Worm (Caenorhabditis elegans): ENCODE results near the gene msp-76.

The msp-76 gene

DNA sequence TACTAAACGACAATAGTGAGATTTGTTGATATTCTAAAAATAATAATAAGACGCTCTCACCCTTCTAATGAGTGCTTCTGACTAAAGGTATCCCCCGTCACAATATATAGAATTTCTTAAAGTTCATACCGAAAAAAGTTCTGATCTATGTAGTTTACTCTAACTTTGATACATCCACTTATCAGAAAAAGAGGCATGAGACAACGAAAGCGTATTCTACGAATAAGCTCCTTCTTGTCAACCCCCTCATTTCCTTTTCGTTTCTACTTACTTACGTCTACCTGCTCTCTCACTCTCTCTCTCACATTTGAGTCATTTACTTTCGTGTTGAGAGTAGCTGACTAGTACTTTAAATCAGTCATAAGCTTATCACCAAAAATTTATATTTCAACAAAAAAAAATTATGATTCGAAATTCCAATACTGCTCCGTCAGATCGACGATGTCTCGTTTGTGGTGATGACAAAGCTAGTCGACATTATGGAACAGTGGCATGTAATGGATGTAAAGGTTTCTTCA, 36.7 kb downstream of the msp-76 start:
- TF ChIP-seq aly-1 (tag; optimal IDR thresholded peaks at IDR 0.05) (no peak), hmbx-1 (tag; optimal IDR thresholded peaks at IDR 0.05) (no peak), ceh-36 (tag; optimal IDR thresholded peaks at IDR 0.05) (no peak), F13C5.2 (tag; optimal IDR thresholded peaks at IDR 0.05) (no peak), B0310.2 (tag; optimal IDR thresholded peaks at IDR 0.05) (no peak), flt-1 (GFP tag; IDR thresholded peaks at IDR 0.05) (no peak), hnd-1 (tag; optimal IDR thresholded peaks at IDR 0.05) (no peak), sea-1 (GFP tag; conservative IDR thresholded peaks at IDR 0.05) (no peak), pes-1 (GFP tag; IDR thresholded peaks at IDR 0.05) (no peak), hmg-4 (GFP tag; optimal IDR thresholded peaks at IDR 0.05) (no peak), ama-1 (optimal IDR thresholded peaks at IDR 0.05) (no peak), tbx-37 (GFP tag; conservative IDR thresholded peaks at IDR 0.05) (no peak), ceh-13 (GFP tag; optimal IDR thresholded peaks at IDR 0.05) (no peak), scrt-1 (GFP tag; IDR thresholded peaks at IDR 0.05) (no peak), ets-7 (tag; optimal IDR thresholded peaks at IDR 0.05) (no peak), tra-4 (tag; optimal IDR thresholded peaks at IDR 0.05) (no peak)

ce11 chrIV:9727217-9727616, 38.4 kb downstream of the msp-76 start:
- TF ChIP-seq ceh-13 (GFP tag; optimal IDR thresholded peaks at IDR 0.05) (no peak), tbx-37 (GFP tag; conservative IDR thresholded peaks at IDR 0.05) (no peak), ets-7 (tag; optimal IDR thresholded peaks at IDR 0.05) (no peak), F13C5.2 (tag; optimal IDR thresholded peaks at IDR 0.05) (no peak), scrt-1 (GFP tag; IDR thresholded peaks at IDR 0.05) (no peak), tbx-11 (GFP tag; IDR thresholded peaks at IDR 0.05) (no peak), hmg-4 (GFP tag; optimal IDR thresholded peaks at IDR 0.05) (no peak), tra-4 (tag; optimal IDR thresholded peaks at IDR 0.05) (no peak), aly-1 (tag; optimal IDR thresholded peaks at IDR 0.05) (no peak), hnd-1 (tag; optimal IDR thresholded peaks at IDR 0.05) (no peak), ama-1 (optimal IDR thresholded peaks at IDR 0.05) (no peak), pes-1 (GFP tag; IDR thresholded peaks at IDR 0.05) (no peak), ceh-36 (tag; optimal IDR thresholded peaks at IDR 0.05) (no peak), B0310.2 (tag; optimal IDR thresholded peaks at IDR 0.05) (no peak)

- TF ChIP-seq hmbx-1 (tag; optimal IDR thresholded peaks at IDR 0.05) (no peak), flt-1 (GFP tag; IDR thresholded peaks at IDR 0.05) (no peak), B0310.2 (tag; optimal IDR thresholded peaks at IDR 0.05) (no peak)
Measured at ce11 chrIV:9728376-9728775, 39.6 kb downstream of the msp-76 start, which contains the start of gene nhr-100. TSS of gene nhr-100 (plus strand) at chrIV:9728676.

DNA sequence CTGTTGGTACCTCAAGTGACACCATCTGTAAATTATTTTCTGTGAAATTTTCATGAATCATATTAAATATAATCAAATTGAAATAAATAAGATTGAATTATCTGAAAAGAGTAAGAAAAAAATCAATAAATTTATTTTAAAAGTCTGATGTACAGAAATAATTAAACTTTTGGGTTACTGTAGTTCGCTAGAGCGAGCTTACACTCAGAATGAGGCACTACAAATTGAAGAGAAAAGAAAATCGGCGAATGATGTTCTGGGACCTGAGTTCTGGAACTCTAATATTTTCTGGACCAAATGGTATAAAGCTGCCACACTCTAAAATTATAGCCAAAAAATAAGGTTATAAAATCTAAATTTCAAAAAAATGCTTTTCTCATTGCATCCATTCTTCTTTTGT, 45.1 kb downstream of the msp-76 start:
- TF ChIP-seq aly-1 (tag; optimal IDR thresholded peaks at IDR 0.05) (no peak), flt-1 (GFP tag; IDR thresholded peaks at IDR 0.05) (no peak), tra-4 (tag; optimal IDR thresholded peaks at IDR 0.05) (no peak), B0310.2 (tag; optimal IDR thresholded peaks at IDR 0.05) (no peak), ceh-36 (tag; optimal IDR thresholded peaks at IDR 0.05) (no peak), hnd-1 (tag; optimal IDR thresholded peaks at IDR 0.05) (no peak), ets-7 (tag; optimal IDR thresholded peaks at IDR 0.05) (no peak), F13C5.2 (tag; optimal IDR thresholded peaks at IDR 0.05) (no peak), scrt-1 (GFP tag; IDR thresholded peaks at IDR 0.05) (no peak), sea-1 (GFP tag; conservative IDR thresholded peaks at IDR 0.05) (no peak), pes-1 (GFP tag; IDR thresholded peaks at IDR 0.05) (no peak), tbx-37 (GFP tag; conservative IDR thresholded peaks at IDR 0.05) (no peak), hmg-4 (GFP tag; optimal IDR thresholded peaks at IDR 0.05) (no peak), tbx-11 (GFP tag; IDR thresholded peaks at IDR 0.05) (no peak), hmbx-1 (tag; optimal IDR thresholded peaks at IDR 0.05) (no peak)

- no peak for TF ChIP-seq tbx-11 (GFP tag; IDR thresholded peaks at IDR 0.05)
- TF ChIP-seq hmg-4 (GFP tag; optimal IDR thresholded peaks at IDR 0.05): no peak
- no peak for TF ChIP-seq hmbx-1 (tag; optimal IDR thresholded peaks at IDR 0.05)
- TF ChIP-seq sea-1 (GFP tag; conservative IDR thresholded peaks at IDR 0.05): no peak
- TF ChIP-seq hnd-1 (tag; optimal IDR thresholded peaks at IDR 0.05): no peak
- TF ChIP-seq ama-1 (optimal IDR thresholded peaks at IDR 0.05): no peak
- TF ChIP-seq ceh-13 (GFP tag; optimal IDR thresholded peaks at IDR 0.05): no peak
- no peak for TF ChIP-seq aly-1 (tag; optimal IDR thresholded peaks at IDR 0.05)
- TF ChIP-seq scrt-1 (GFP tag; IDR thresholded peaks at IDR 0.05): no peak
- no peak for TF ChIP-seq tbx-37 (GFP tag; conservative IDR thresholded peaks at IDR 0.05)
- TF ChIP-seq B0310.2 (tag; optimal IDR thresholded peaks at IDR 0.05): no peak
- no peak for TF ChIP-seq ceh-36 (tag; optimal IDR thresholded peaks at IDR 0.05)
- TF ChIP-seq F13C5.2 (tag; optimal IDR thresholded peaks at IDR 0.05): no peak
- TF ChIP-seq ets-7 (tag; optimal IDR thresholded peaks at IDR 0.05): no peak
- TF ChIP-seq tra-4 (tag; optimal IDR thresholded peaks at IDR 0.05): no peak
- TF ChIP-seq pes-1 (GFP tag; IDR thresholded peaks at IDR 0.05): no peak
- TF ChIP-seq flt-1 (GFP tag; IDR thresholded peaks at IDR 0.05): no peak
Measured at ce11 chrIV:9734861-9735260, 46.0 kb downstream of the msp-76 start.

DNA sequence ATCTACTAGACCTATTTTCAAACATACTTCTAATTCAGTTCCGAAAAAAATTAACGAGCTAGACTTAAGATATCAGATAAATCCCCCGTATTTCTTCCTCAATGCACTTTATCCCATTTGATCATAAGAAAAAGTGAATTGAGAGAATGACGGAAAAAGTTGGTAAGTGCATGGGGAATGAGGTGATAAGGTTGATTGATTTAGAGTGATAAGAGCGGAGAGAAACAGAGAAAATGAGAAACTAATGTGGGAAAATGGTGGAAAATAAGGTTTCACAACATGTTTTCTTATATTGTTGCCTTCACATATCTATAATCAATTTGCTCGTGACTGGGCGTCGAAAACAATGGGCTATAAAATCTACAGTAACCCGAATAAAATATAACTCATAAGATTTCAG, 46.9 kb downstream of the msp-76 start:
- TF ChIP-seq B0310.2 (tag; optimal IDR thresholded peaks at IDR 0.05): no peak
- TF ChIP-seq tra-4 (tag; optimal IDR thresholded peaks at IDR 0.05): no peak
- no peak for TF ChIP-seq aly-1 (tag; optimal IDR thresholded peaks at IDR 0.05)
- no peak for TF ChIP-seq flt-1 (GFP tag; IDR thresholded peaks at IDR 0.05)
- TF ChIP-seq tbx-37 (GFP tag; conservative IDR thresholded peaks at IDR 0.05): no peak
- no peak for TF ChIP-seq tbx-11 (GFP tag; IDR thresholded peaks at IDR 0.05)
- no peak for TF ChIP-seq sea-1 (GFP tag; conservative IDR thresholded peaks at IDR 0.05)
- no peak for TF ChIP-seq hmbx-1 (tag; optimal IDR thresholded peaks at IDR 0.05)
- TF ChIP-seq pes-1 (GFP tag; IDR thresholded peaks at IDR 0.05): no peak
- TF ChIP-seq ama-1 (optimal IDR thresholded peaks at IDR 0.05): no peak
- TF ChIP-seq scrt-1 (GFP tag; IDR thresholded peaks at IDR 0.05): no peak
- no peak for TF ChIP-seq F13C5.2 (tag; optimal IDR thresholded peaks at IDR 0.05)
- TF ChIP-seq hmg-4 (GFP tag; optimal IDR thresholded peaks at IDR 0.05): no peak
- no peak for TF ChIP-seq ceh-13 (GFP tag; optimal IDR thresholded peaks at IDR 0.05)
- no peak for TF ChIP-seq ets-7 (tag; optimal IDR thresholded peaks at IDR 0.05)

ce11 chrIV:9737204-9737790, 48.5 kb downstream of the msp-76 start, which contains the start of gene cka-1:
TSS of gene cka-1 (minus strand) at chrIV:9737621.
- TF ChIP-seq tbx-11 (GFP tag; IDR thresholded peaks at IDR 0.05) (no peak), B0310.2 (tag; optimal IDR thresholded peaks at IDR 0.05) (no peak), tra-4 (tag; optimal IDR thresholded peaks at IDR 0.05) (no peak), tbx-37 (GFP tag; conservative IDR thresholded peaks at IDR 0.05) (no peak), ama-1 (optimal IDR thresholded peaks at IDR 0.05) (no peak), ceh-36 (tag; optimal IDR thresholded peaks at IDR 0.05) (no peak), flt-1 (GFP tag; IDR thresholded peaks at IDR 0.05) (no peak), hmbx-1 (tag; optimal IDR thresholded peaks at IDR 0.05) (no peak)

Data from whole organism, early embryonic.